Worm (Caenorhabditis elegans): ENCODE measurements around the gene K09C6.10.

DNA sequence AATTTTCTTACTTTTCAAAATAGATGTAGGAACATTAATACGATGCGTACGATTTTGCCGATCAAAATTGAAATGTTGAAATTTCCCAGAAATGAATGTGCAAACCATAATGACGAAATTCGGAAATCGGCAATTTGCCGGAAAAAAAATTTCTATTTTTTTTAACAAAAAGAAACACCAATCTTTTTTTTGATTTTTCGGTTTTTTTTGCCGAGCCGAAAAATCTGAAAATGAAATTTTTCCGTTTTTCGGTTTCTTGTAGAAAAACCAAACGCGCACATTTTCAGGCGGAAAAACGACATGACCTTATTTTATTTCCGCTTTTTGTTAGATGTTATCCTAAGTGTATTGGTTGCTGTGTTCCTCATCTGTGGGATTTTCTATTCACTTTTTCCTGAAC is 8.3 kb downstream of the K09C6.10 start, which contains the start of gene srbc-13:
- TF ChIP-seq ama-1 (optimal IDR thresholded peaks at IDR 0.05) = no peak
- no peak for TF ChIP-seq hnd-1 (tag; optimal IDR thresholded peaks at IDR 0.05)
